Worm (Caenorhabditis elegans): Measurements from ENCODE around the gene grl-7.

ce11 chrV:11386428-11386827 lies 39.6 kb upstream of the grl-7 start, which contains the start of gene F55C10.4:
- TF ChIP-seq ama-1 (optimal IDR thresholded peaks at IDR 0.05) (no peak), mdl-1 (tag; optimal IDR thresholded peaks at IDR 0.05) (no peak), fos-1 (tag; optimal IDR thresholded peaks at IDR 0.05) (no peak), dpl-1 (GFP tag; optimal IDR thresholded peaks at IDR 0.05) (no peak), lir-3 (tag; optimal IDR thresholded peaks at IDR 0.05; ENCODE audit: poor library complexity) (no peak), mep-1 (tag; optimal IDR thresholded peaks at IDR 0.05) (no peak), ztf-4 (tag; optimal IDR thresholded peaks at IDR 0.05) (no peak)
